Fruit fly (Drosophila melanogaster): ENCODE measurements around the gene CG12279.

dm6 chr3R:12715253-12715652, 10.4 kb downstream of the CG12279 start:
- TF ChIP-seq CTCF (optimal IDR thresholded peaks at IDR 0.05) (no peak), CG8478 (optimal IDR thresholded peaks at IDR 0.05) (no peak)
